Fruit fly (Drosophila melanogaster) whole organism, larva: ENCODE measurements around the gene CG13705.

Source experiments
- noc ChIP-seq: fragments of 200-800 bp; sonication (Bioruptor generic); optimal IDR thresholded peaks from 3 replicates; lab custom pipeline; 2019; ENCODE audit warnings: missing biosample characterization, mild to moderate bottlenecking, missing genetic modification characterization, moderate library complexity

Gene CG13705

dm6 chr3L:4896564-4896963, at the start of gene CG13705:
TSS of gene CG13705 (plus strand) at chr3L:4896864.
- TF ChIP-seq noc (tag; lab: Kevin White, UChicago): no peak

dm6 chr3L:4848066-4848465, 48.6 kb upstream of the CG13705 start:
- TF ChIP-seq noc (tag; lab: Kevin White, UChicago): no peak

dm6 chr3L:4852411-4853050, 44.1 kb upstream of the CG13705 start, which contains the start of gene CG32237:
TSS of gene CG32237 (minus strand) at chr3L:4852461.
- peak; percentile 11 for TF ChIP-seq noc (tag; lab: Kevin White, UChicago)

DNA sequence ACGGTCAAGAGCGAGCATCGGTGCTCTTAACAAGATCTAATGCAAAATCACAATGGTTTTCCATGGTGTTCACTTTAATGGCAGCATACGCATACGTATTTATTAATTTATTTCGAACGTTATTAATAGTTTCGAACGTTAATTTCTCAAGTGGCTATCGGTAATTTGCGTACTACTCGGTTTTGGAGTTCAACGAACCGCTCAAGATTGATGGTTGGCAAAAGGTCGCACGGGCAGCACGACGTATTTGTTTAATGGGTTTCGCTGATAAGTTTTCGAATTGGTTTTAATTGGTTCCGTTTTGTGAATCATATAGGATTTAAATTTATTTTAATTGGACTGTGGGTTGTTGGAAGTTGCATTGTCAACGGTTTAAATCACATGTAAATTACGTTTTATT, 43.6 kb upstream of the CG13705 start:
- no peak for TF ChIP-seq noc (tag; lab: Kevin White, UChicago)

dm6 chr3L:4854153-4854552, 42.5 kb upstream of the CG13705 start:
- no peak for TF ChIP-seq noc (tag; lab: Kevin White, UChicago)

dm6 chr3L:4855208-4855607, 41.5 kb upstream of the CG13705 start:
- no peak for TF ChIP-seq noc (tag; lab: Kevin White, UChicago)

DNA sequence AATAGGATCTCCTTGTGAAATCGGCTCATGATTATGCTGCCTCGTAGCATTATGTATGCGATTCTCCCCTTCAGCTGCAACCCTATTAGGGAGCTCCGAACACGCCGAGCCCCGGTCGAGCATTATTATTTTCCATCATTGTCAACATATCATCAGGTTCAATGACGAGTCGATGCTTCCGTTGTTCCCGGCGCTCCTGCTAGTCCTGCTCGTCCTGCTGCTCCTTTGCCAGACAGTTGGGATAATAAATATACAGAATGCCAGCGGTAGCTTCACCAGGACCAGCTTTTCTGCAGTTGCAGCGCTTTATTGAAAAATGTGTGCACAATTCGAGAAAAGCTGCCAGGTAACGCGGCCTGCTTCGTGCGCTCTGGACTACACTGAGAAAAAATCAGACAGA, 36.3 kb upstream of the CG13705 start, which contains the start of gene CG32235:
TSS of gene CG32235 (minus strand) at position 101 of the 400 bp plus-strand sequence.
- TF ChIP-seq noc (tag; lab: Kevin White, UChicago): no peak

DNA sequence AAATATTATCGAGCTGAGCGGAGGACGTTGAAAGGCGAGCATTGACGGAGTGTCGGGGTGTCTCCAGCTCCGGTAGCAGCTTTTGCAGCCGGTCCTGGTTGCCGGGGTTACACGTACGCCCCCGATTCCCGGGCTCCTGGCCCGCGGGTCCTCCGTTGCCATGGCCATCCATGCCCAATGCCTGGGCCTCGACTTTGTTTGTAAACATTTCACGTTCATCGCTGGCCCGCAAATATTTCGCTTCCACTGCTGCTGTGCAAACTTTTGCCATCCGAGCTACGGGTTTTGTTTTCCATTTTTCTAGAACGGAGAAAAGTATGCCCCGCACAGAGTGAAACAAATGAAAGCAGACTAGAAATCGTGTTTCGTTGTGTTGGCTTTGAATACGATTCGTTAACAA, 35.7 kb upstream of the CG13705 start, which contains the start of gene Dnah3:
TSS of gene Dnah3 (plus strand) at position 301 of the 400 bp plus-strand sequence.
- TF ChIP-seq noc (tag; lab: Kevin White, UChicago): no peak

- TF ChIP-seq noc (tag; lab: Kevin White, UChicago): no peak
Observed at dm6 chr3L:4898647-4899046, 2.0 kb downstream of the CG13705 start, which contains the start of gene hoka. TSS of gene hoka (plus strand) at chr3L:4898900.

dm6 chr3L:4899117-4899516, 2.5 kb downstream of the CG13705 start:
- no peak for TF ChIP-seq noc (tag; lab: Kevin White, UChicago)

dm6 chr3L:4910068-4910467, 13.4 kb downstream of the CG13705 start, which contains the start of gene Rh50:
TSS of gene Rh50 (plus strand) at chr3L:4910368.
- TF ChIP-seq noc (tag; lab: Kevin White, UChicago): no peak

- TF ChIP-seq noc (tag; lab: Kevin White, UChicago): no peak
Observed at dm6 chr3L:4920935-4921334, 24.3 kb downstream of the CG13705 start.

DNA sequence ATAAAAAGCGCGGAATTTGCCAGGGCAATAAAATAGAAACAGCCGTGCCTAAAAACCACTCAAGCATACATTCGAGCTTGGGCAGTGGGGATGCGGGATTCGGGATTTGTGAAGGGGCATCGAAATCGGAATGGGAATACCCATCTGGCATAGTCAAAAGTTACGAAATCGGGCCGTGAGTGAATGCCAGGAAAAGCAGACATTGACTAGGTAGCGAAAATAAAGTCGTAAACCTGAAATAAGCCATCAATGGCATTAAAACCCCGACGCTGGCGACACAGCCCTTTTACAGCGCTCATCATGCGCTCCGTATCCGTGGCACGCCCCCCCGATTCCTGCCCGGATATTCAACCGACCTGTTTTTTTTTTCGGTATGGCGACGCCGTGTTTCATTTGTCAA, 27.9 kb downstream of the CG13705 start:
- TF ChIP-seq noc (tag; lab: Kevin White, UChicago): no peak

dm6 chr3L:4929781-4930180, 33.1 kb downstream of the CG13705 start:
- TF ChIP-seq noc (tag; lab: Kevin White, UChicago): no peak
